Worm (Caenorhabditis elegans) whole organism, L4 larva: ENCODE data around the gene pcyt-1.

ENCODE experiments used
- F10B5.3 ChIP-seq: sonication (generic microtip); optimal IDR thresholded peaks from 2 replicates; lab custom pipeline; 2016; ENCODE audit warnings: mild to moderate bottlenecking, missing genetic modification characterization, missing compliant biosample characterization
- F26F4.8 ChIP-seq: fragments of 200-800 bp; sonication (Bioruptor generic); conservative IDR thresholded peaks from 2 replicates; pipeline ENCODE4 v1.3.6; 2022; ENCODE audit warnings: missing genetic modification characterization, missing compliant biosample characterization
- F44E2.7 ChIP-seq: fragments of 200-800 bp; sonication (Bioruptor generic); IDR thresholded peaks from 2 replicates; pipeline ENCODE4 v2.1.2; 2022; ENCODE audit warnings: missing genetic modification characterization, missing compliant biosample characterization
- F49E8.2 ChIP-seq: sonication (generic microtip); optimal IDR thresholded peaks from 2 replicates; lab custom pipeline; 2016; ENCODE audit warnings: missing compliant biosample characterization, mild to moderate bottlenecking, missing genetic modification characterization, borderline replicate concordance
- T20F7.1 ChIP-seq: fragments of 200-800 bp; sonication (Bioruptor generic); optimal IDR thresholded peaks from 2 replicates; lab custom pipeline; 2018; ENCODE audit warnings: mild to moderate bottlenecking, missing genetic modification characterization, missing compliant biosample characterization
- T26A8.4 ChIP-seq: fragments of 200-800 bp; sonication (Bioruptor generic); IDR thresholded peaks from 2 replicates; pipeline ENCODE4 v1.3.6; 2022; ENCODE audit warnings: missing genetic modification characterization, missing compliant biosample characterization
- aha-1 ChIP-seq: fragments of 150-350 bp; peaks from one replicate; lab custom pipeline; 2014; ENCODE audit warnings: missing biosample characterization, missing genetic modification characterization
- aly-2 ChIP-seq: sonication (generic microtip); optimal IDR thresholded peaks from 2 replicates; lab custom pipeline; 2018; ENCODE audit warnings: missing biosample characterization, missing genetic modification characterization
- ama-1 ChIP-seq: fragments of 150-350 bp; optimal IDR thresholded peaks from 2 replicates; lab custom pipeline; 2014; ENCODE audit warnings: inconsistent platforms, mixed read lengths
- ceh-20 ChIP-seq: fragments of 200-800 bp; sonication (Bioruptor generic); IDR thresholded peaks from 2 replicates; pipeline ENCODE4 v1.3.6; 2022; ENCODE audit warnings: missing genetic modification reagents, missing genetic modification characterization, missing compliant biosample characterization
- ceh-28 ChIP-seq: fragments of 150-350 bp; optimal IDR thresholded peaks from 2 replicates; lab custom pipeline; 2014; ENCODE audit warnings: missing biosample characterization, missing genetic modification reagents, missing genetic modification characterization
- ceh-32 ChIP-seq: sonication (generic microtip); optimal IDR thresholded peaks from 2 replicates; lab custom pipeline; 2016; ENCODE audit warnings: mild to moderate bottlenecking, missing genetic modification characterization, missing compliant biosample characterization; ENCODE audit not compliant: poor library complexity
- ceh-44 ChIP-seq: fragments of 200-800 bp; sonication (Bioruptor generic); IDR thresholded peaks from 2 replicates; pipeline ENCODE4 v1.3.6; 2022; ENCODE audit warnings: missing genetic modification reagents, missing genetic modification characterization, missing compliant biosample characterization
- ceh-82 ChIP-seq: sonication (generic microtip); optimal IDR thresholded peaks from 2 replicates; lab custom pipeline; 2017; ENCODE audit warnings: missing biosample characterization, missing genetic modification characterization
- ces-1 ChIP-seq: fragments of 150-350 bp; sonication (generic microtip); optimal IDR thresholded peaks from 4 replicates; lab custom pipeline; 2014; ENCODE audit warnings: missing biosample characterization, missing genetic modification reagents, missing genetic modification characterization
- cey-2 ChIP-seq: sonication (generic microtip); optimal IDR thresholded peaks from 3 replicates; lab custom pipeline; 2017; ENCODE audit warnings: missing genetic modification characterization, mild to moderate bottlenecking, missing compliant biosample characterization, antibody characterized with exemption, borderline replicate concordance; ENCODE audit not compliant: insufficient read depth
- daf-16 ChIP-seq, 3 experiments: sonication (generic microtip); optimal IDR thresholded peaks; 2 replicates each; lab custom pipeline; 2016 to 2017; ENCODE audit warnings: missing genetic modification characterization in 3 of 3, missing genetic modification reagents in 3 of 3, mild to moderate bottlenecking in 2 of 3, missing compliant biosample characterization in 2 of 3, missing biosample characterization in 1 of 3, moderate library complexity in 1 of 3
- daf-19 ChIP-seq: fragments of 200-800 bp; sonication (Bioruptor generic); conservative IDR thresholded peaks from 2 replicates; pipeline ENCODE4 v1.3.6; 2022; ENCODE audit warnings: missing genetic modification characterization, missing compliant biosample characterization
- daf-8 ChIP-seq: fragments of 200-800 bp; sonication (Bioruptor generic); IDR thresholded peaks from 2 replicates; pipeline ENCODE4 v1.3.6; 2022; ENCODE audit warnings: missing genetic modification characterization, missing compliant biosample characterization
- dmd-6 ChIP-seq: fragments of 200-800 bp; sonication (Bioruptor generic); IDR thresholded peaks from 2 replicates; pipeline ENCODE4 v1.3.6; 2022; ENCODE audit warnings: missing genetic modification reagents, missing genetic modification characterization, missing compliant biosample characterization
- dmd-9 ChIP-seq: fragments of 200-800 bp; sonication (Bioruptor generic); IDR thresholded peaks from 2 replicates; pipeline ENCODE4 v1.3.6; 2022; ENCODE audit warnings: missing genetic modification reagents, missing genetic modification characterization, missing compliant biosample characterization
- duxl-1 ChIP-seq: sonication (generic microtip); optimal IDR thresholded peaks from 2 replicates; lab custom pipeline; 2016; ENCODE audit warnings: mild to moderate bottlenecking, missing genetic modification characterization, moderate library complexity, missing compliant biosample characterization; ENCODE audit not compliant: poor library complexity
- dve-1 ChIP-seq: sonication (generic microtip); optimal IDR thresholded peaks from 2 replicates; lab custom pipeline; 2017; ENCODE audit warnings: antibody characterized with exemption, mild to moderate bottlenecking, missing genetic modification characterization, missing compliant biosample characterization; ENCODE audit not compliant: insufficient read depth
- egl-27 ChIP-seq: sonication (generic microtip); optimal IDR thresholded peaks from 3 replicates; lab custom pipeline; 2017; ENCODE audit warnings: missing biosample characterization, missing genetic modification reagents, missing genetic modification characterization
- egl-43 ChIP-seq: fragments of 200-800 bp; sonication (Bioruptor generic); IDR thresholded peaks from 2 replicates; pipeline ENCODE4 v1.3.6; 2022; ENCODE audit warnings: missing genetic modification reagents, missing genetic modification characterization, missing compliant biosample characterization
- hlh-11 ChIP-seq: fragments of 200-800 bp; sonication (Bioruptor generic); optimal IDR thresholded peaks from 2 replicates; lab custom pipeline; 2018; ENCODE audit warnings: mild to moderate bottlenecking, missing genetic modification characterization, missing compliant biosample characterization
- hlh-30 ChIP-seq: sonication (generic microtip); optimal IDR thresholded peaks from 2 replicates; lab custom pipeline; 2017; ENCODE audit warnings: antibody characterized with exemption, mild to moderate bottlenecking, missing genetic modification characterization, missing compliant biosample characterization; ENCODE audit not compliant: insufficient read depth
- hmg-1.1 ChIP-seq: fragments of 200-800 bp; sonication (Bioruptor generic); IDR thresholded peaks from 2 replicates; pipeline ENCODE4 v1.3.6; 2022; ENCODE audit warnings: missing genetic modification reagents, missing genetic modification characterization, missing compliant biosample characterization
- madf-5 ChIP-seq, 2 experiments: fragments of 200-800 bp; sonication (Bioruptor generic); IDR thresholded peaks; 2 replicates each; pipeline ENCODE4 v1.3.6; 2022; ENCODE audit warnings: missing compliant biosample characterization in 2 of 2, missing genetic modification characterization in 2 of 2
- mdl-1 ChIP-seq, 2 experiments: fragments of 150-350 bp in 1 of 2; sonication (generic microtip) in 1 of 2; optimal IDR thresholded peaks; 2 replicates each; lab custom pipeline; 2014 to 2017; ENCODE audit warnings: missing biosample characterization in 2 of 2, missing genetic modification characterization in 2 of 2
- mdt-29 ChIP-seq: fragments of 200-800 bp; sonication (Bioruptor generic); IDR thresholded peaks from 2 replicates; pipeline ENCODE4 v1.3.6; 2022; ENCODE audit warnings: missing genetic modification reagents, missing genetic modification characterization, missing compliant biosample characterization
- mep-1 ChIP-seq: fragments of 150-350 bp; sonication (generic microtip); optimal IDR thresholded peaks from 3 replicates; lab custom pipeline; 2014; ENCODE audit warnings: missing biosample characterization, missing genetic modification characterization
- mxl-2 ChIP-seq: fragments of 200-800 bp; sonication (Bioruptor generic); conservative IDR thresholded peaks from 2 replicates; pipeline ENCODE4 v1.3.6; 2022; ENCODE audit warnings: missing genetic modification reagents, missing genetic modification characterization, missing compliant biosample characterization
- mxl-3 ChIP-seq: fragments of 200-800 bp; sonication (Bioruptor generic); optimal IDR thresholded peaks from 2 replicates; lab custom pipeline; 2018; ENCODE audit warnings: mild to moderate bottlenecking, missing genetic modification characterization, missing compliant biosample characterization
- nhr-11 ChIP-seq: fragments of 150-350 bp; optimal IDR thresholded peaks from 2 replicates; lab custom pipeline; 2014; ENCODE audit warnings: missing biosample characterization, missing genetic modification characterization
- nhr-111 ChIP-seq: fragments of 200-800 bp; sonication (Bioruptor generic); optimal IDR thresholded peaks from 2 replicates; lab custom pipeline; 2018; ENCODE audit warnings: mild to moderate bottlenecking, missing genetic modification characterization, missing compliant biosample characterization
- nhr-28 ChIP-seq: fragments of 150-350 bp; optimal IDR thresholded peaks from 2 replicates; lab custom pipeline; 2014; ENCODE audit warnings: missing biosample characterization, missing genetic modification characterization
- nhr-6 ChIP-seq: fragments of 150-350 bp; optimal IDR thresholded peaks from 2 replicates; lab custom pipeline; 2014; ENCODE audit warnings: missing biosample characterization, missing genetic modification characterization
- nhr-77 ChIP-seq: fragments of 150-350 bp; optimal IDR thresholded peaks from 2 replicates; lab custom pipeline; 2014; ENCODE audit warnings: missing biosample characterization, missing genetic modification characterization
- pha-4 ChIP-seq, 2 experiments: fragments of 150-350 bp in 1 of 2; fragments of 200-800 bp in 1 of 2; sonication (Bioruptor generic) in 1 of 2; IDR thresholded peaks in 1 of 2; optimal IDR thresholded peaks in 1 of 2; 2 replicates each; pipeline versions ENCODE4 v1.3.6 to Lab custom; 2014 to 2022; ENCODE audit warnings: missing genetic modification characterization in 2 of 2, missing genetic modification reagents in 2 of 2, missing biosample characterization in 1 of 2, missing compliant biosample characterization in 1 of 2
- php-3 ChIP-seq: fragments of 200-800 bp; sonication (Bioruptor generic); IDR thresholded peaks from 2 replicates; pipeline ENCODE4 v1.3.6; 2022; ENCODE audit warnings: missing genetic modification reagents, missing genetic modification characterization, missing compliant biosample characterization
- saeg-2 ChIP-seq: fragments of 200-800 bp; sonication (Bioruptor generic); IDR thresholded peaks from 2 replicates; pipeline ENCODE4 v1.3.6; 2022; ENCODE audit warnings: missing genetic modification reagents, missing genetic modification characterization, missing compliant biosample characterization
- unc-62 ChIP-seq, 3 experiments: fragments of 150-350 bp in 1 of 3; sonication (generic microtip); optimal IDR thresholded peaks in 2 of 3; peaks in 1 of 3; 1 replicate in 1 of 3; 2 replicates in 2 of 3; lab custom pipeline; 2014 to 2017; ENCODE audit warnings: missing biosample characterization in 3 of 3, missing genetic modification characterization in 3 of 3, missing genetic modification reagents in 3 of 3, missing genotype in 1 of 3
- zfp-3 ChIP-seq: fragments of 200-800 bp; sonication (Bioruptor generic); conservative IDR thresholded peaks from 2 replicates; pipeline ENCODE4 v1.3.6; 2022; ENCODE audit warnings: missing genetic modification reagents, missing genetic modification characterization, missing compliant biosample characterization
- ztf-7 ChIP-seq: fragments of 150-350 bp; optimal IDR thresholded peaks from 2 replicates; lab custom pipeline; 2014; ENCODE audit warnings: missing biosample characterization, missing genetic modification characterization

pcyt-1 gene

DNA sequence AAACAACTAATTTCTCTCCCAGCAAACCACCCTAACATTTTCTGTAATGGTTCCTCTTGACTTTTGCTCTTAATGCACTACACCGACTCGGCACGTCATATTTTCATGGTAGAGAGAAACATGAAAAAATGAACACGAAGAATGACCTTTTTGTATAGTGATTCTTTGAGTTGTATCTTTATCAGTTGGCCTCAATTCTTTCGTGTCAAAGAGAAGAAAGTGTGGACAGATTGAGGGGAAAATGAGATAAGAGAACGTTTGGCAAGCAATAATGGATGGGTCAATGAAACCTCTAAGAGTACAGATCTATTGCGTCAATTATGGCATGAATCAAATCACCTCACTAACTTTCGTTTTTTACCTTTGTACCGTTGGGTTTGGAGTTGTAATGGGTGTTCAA is 3.8 kb downstream of the pcyt-1 start (continued):
- TF ChIP-seq T26A8.4 (GFP tag; lab: Robert Waterston, UW) = no peak
- TF ChIP-seq dve-1 (tag; lab: Kevin White, UChicago) = peak; percentile 76
- TF ChIP-seq F49E8.2 (tag; lab: Kevin White, UChicago) = no peak
- no peak for TF ChIP-seq madf-5 (GFP tag; IDR thresholded peaks at IDR 0.05; lab: Robert Waterston, UW)
- TF ChIP-seq ceh-32 = no peak
- TF ChIP-seq pha-4 (GFP tag; IDR thresholded peaks at IDR 0.05; lab: Robert Waterston, UW) = no peak
- TF ChIP-seq pha-4 (tag; optimal IDR thresholded peaks at IDR 0.05; lab: Kevin White, UChicago) = no peak
- TF ChIP-seq dmd-9 = no peak
- no peak for TF ChIP-seq ceh-28 (tag; lab: Kevin White, UChicago)
- no peak for TF ChIP-seq ceh-82 (tag; lab: Kevin White, UChicago)
- peak; percentile 17 for TF ChIP-seq nhr-77 (tag; lab: Kevin White, UChicago)

ce11 chrX:7577458-7578158 is 5.5 kb downstream of the pcyt-1 start:
- no peak for TF ChIP-seq hmg-1.1 (GFP tag; lab: Robert Waterston, UW)
- TF ChIP-seq mxl-2 (GFP tag; lab: Robert Waterston, UW) = no peak
- peak in 1 of 2 experiments; percentile 28 for TF ChIP-seq unc-62 (GFP tag; optimal IDR thresholded peaks at IDR 0.05 in 1 of 2; lab: Kevin White, UChicago)
- TF ChIP-seq unc-62 (tag; optimal IDR thresholded peaks at IDR 0.05; lab: Kevin White, UChicago) = no peak
- no peak for TF ChIP-seq egl-43 (GFP tag; lab: Robert Waterston, UW)
- peak; percentile 38 for TF ChIP-seq hlh-30 (tag; lab: Kevin White, UChicago)
- TF ChIP-seq mdl-1 (tag; optimal IDR thresholded peaks at IDR 0.05; lab: Kevin White, UChicago) = peak in 1 of 2 experiments; percentile 46
- no peak for TF ChIP-seq nhr-111 (GFP tag; lab: Kevin White, UChicago)
- no peak for TF ChIP-seq dve-1 (tag; lab: Kevin White, UChicago)
- peak; percentile 13 for TF ChIP-seq ztf-7 (tag; lab: Kevin White, UChicago)
- no peak for TF ChIP-seq F10B5.3
- no peak for TF ChIP-seq mdt-29
- TF ChIP-seq pha-4 (GFP tag; IDR thresholded peaks at IDR 0.05; lab: Robert Waterston, UW) = no peak
- no peak for TF ChIP-seq pha-4 (tag; optimal IDR thresholded peaks at IDR 0.05; lab: Kevin White, UChicago)
- no peak for TF ChIP-seq cey-2 (tag; lab: Kevin White, UChicago)
- no peak for TF ChIP-seq aha-1 (tag; lab: Kevin White, UChicago)
- no peak for TF ChIP-seq madf-5 (GFP tag; IDR thresholded peaks at IDR 0.05; lab: Robert Waterston, UW)
- TF ChIP-seq ceh-44 = no peak
- no peak for TF ChIP-seq egl-27
- TF ChIP-seq dmd-6 (GFP tag; lab: Robert Waterston, UW) = 0 out of 2 replicates have a peak, but pooled peaks have one; percentile 22
- no peak for TF ChIP-seq F49E8.2 (tag; lab: Kevin White, UChicago)
- TF ChIP-seq nhr-28 (tag; lab: Kevin White, UChicago) = peak; percentile 48
- TF ChIP-seq nhr-11 = no peak
- no peak for TF ChIP-seq F26F4.8 (GFP tag; lab: Robert Waterston, UW)
- no peak for TF ChIP-seq zfp-3 (GFP tag; lab: Robert Waterston, UW)
- TF ChIP-seq aly-2 = no peak
- TF ChIP-seq php-3 = no peak
- peak; percentile 68 for TF ChIP-seq mep-1
- no peak for TF ChIP-seq mxl-3 (GFP tag; lab: Kevin White, UChicago)
- no peak for TF ChIP-seq daf-8 (GFP tag; lab: Robert Waterston, UW)
- TF ChIP-seq daf-19 = no peak
- no peak for TF ChIP-seq ces-1 (GFP tag; lab: Kevin White, UChicago)
- no peak for TF ChIP-seq saeg-2
- TF ChIP-seq ceh-20 (GFP tag; lab: Robert Waterston, UW) = no peak
- TF ChIP-seq F44E2.7 (GFP tag; lab: Robert Waterston, UW) = no peak
- TF ChIP-seq ama-1 (lab: Kevin White, UChicago) = no peak
- peak; percentile 35 for TF ChIP-seq nhr-6 (tag; lab: Kevin White, UChicago)
- peak; percentile 58 for TF ChIP-seq hlh-11 (tag; lab: Kevin White, UChicago)
- no peak for TF ChIP-seq T20F7.1 (GFP tag; lab: Kevin White, UChicago)
- peak in 1 of 2 experiments; percentile 19 for TF ChIP-seq daf-16 (GFP tag; optimal IDR thresholded peaks at IDR 0.05; lab: Kevin White, UChicago)
- TF ChIP-seq daf-16 (tag; optimal IDR thresholded peaks at IDR 0.05; lab: Kevin White, UChicago) = no peak
- TF ChIP-seq duxl-1 (tag; lab: Kevin White, UChicago) = no peak
